Worm (Caenorhabditis elegans): ENCODE results near the gene tsp-9.
A peak's percentile ranks its signal among the peaks of the same experiment; 100 is the strongest.

The tsp-9 gene

DNA sequence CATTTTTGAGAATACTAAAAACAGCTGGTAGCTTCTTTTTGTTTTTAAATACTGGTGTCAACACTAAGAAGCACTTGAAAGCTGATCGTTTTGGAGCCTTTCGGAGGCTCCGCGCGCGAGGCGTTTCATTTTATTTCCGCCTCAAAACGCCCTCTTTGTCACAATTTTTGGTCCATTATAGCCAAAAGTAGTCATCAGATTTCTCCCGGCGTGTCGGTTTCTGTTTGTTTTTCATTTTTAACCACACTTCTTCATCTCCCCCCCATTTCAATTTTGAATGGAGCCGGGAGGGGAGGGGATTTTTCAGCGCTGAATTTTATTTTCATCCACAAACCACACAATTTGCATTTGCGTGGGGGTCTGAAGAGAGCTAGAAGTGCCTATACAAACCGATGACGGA is 3.9 kb downstream of the tsp-9 start, which contains the start of gene C25G6.4:
Gene C25G6.4, minus strand, starts transcription at position 101 of the 400 bp plus-strand sequence.
- TF ChIP-seq him-1 (tag; optimal IDR thresholded peaks at IDR 0.05) (no peak), dao-5 (tag; optimal IDR thresholded peaks at IDR 0.05) (no peak), W03F9.2 (tag; optimal IDR thresholded peaks at IDR 0.05) (no peak)

DNA sequence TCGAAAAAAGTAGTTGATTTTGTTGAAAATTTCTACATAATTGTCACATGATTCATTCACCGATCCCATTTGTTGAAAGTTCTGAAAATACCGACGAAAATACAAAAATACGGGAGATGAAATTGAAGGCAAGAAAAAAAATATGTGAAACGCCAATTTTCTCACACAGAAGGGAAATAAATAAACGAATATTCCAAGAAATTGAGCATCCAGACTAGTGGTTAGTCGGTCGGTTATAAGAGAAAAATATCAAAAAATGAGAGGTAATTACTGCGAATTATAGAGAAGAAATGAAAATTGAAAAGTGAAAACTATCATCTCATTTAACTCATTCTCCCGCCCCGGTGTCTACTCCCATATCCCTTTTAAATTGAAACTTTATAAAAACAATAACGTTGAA is 9.7 kb downstream of the tsp-9 start, which contains the start of gene npr-11:
Gene npr-11, minus strand, starts transcription at position 101 of the 400 bp plus-strand sequence.
- TF ChIP-seq dao-5 (tag; optimal IDR thresholded peaks at IDR 0.05) (no peak), W03F9.2 (tag; optimal IDR thresholded peaks at IDR 0.05) (no peak), him-1 (tag; optimal IDR thresholded peaks at IDR 0.05) (no peak)

DNA sequence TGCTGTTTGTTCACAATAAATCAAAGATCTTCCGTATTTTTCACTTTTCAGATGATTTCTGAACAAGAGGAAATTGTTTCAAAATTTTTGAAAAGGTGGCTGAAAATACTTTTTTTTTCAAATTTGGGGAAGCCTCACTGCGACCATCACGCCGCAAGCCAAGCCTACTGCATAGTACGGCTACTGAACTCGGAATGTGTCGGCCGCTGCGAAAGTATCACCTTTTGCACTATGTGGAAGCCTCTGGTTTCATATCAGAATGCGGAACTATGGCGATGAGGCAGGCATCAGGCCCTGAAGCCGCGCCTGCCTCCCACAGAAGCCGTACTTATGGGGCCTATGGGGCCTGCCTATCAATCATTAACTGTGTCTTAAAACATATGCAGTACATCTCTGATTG is 11.9 kb downstream of the tsp-9 start:
- TF ChIP-seq him-1 (tag; optimal IDR thresholded peaks at IDR 0.05) (no peak), dao-5 (tag; optimal IDR thresholded peaks at IDR 0.05) (no peak), W03F9.2 (tag; optimal IDR thresholded peaks at IDR 0.05) (no peak)

DNA sequence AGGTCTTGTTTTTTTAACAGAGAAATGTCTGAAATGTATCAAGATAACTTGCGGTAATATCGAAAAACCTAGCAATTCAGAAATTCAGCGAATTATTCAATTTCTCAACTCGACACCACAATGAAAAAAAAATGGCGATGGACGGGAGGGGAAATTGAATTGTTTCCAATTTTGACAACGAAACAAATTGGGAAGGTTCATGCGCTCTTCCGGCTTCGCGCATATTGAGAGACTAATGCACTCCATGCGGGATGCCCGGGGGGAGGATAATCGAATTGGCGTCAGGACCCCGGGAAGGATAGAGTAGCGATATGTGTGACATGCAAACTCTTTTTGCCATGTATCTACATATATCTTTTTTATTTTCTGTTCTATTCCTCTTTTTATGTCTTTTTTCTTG is 19.5 kb downstream of the tsp-9 start:
- no peak for TF ChIP-seq W03F9.2 (tag; optimal IDR thresholded peaks at IDR 0.05)
- no peak for TF ChIP-seq him-1 (tag; optimal IDR thresholded peaks at IDR 0.05)
- no peak for TF ChIP-seq dao-5 (tag; optimal IDR thresholded peaks at IDR 0.05)

DNA sequence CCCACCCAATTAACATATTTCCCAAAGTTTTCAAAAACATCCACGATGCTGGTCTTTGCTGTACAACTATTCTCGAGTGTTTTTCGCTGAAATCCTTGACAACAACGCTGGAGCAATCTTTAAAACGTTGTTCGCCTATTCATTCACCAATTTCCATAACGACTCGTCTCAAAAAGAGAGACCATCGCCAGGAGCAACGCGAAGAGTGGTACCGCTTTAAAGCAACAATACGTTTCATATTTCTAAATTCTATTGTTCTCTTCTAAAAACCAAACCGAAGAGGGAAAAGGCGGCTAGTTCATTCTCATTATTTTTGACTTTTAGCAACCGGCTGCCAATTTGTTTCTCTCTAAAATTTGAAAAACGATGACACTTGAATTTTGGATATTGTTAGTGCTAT is 24.8 kb downstream of the tsp-9 start, which contains the start of gene C25G6.1:
Gene C25G6.1, plus strand, starts transcription at position 301 of the 400 bp plus-strand sequence.
- TF ChIP-seq dao-5 (tag; optimal IDR thresholded peaks at IDR 0.05) (no peak), him-1 (tag; optimal IDR thresholded peaks at IDR 0.05) (no peak), W03F9.2 (tag; optimal IDR thresholded peaks at IDR 0.05) (no peak)

DNA sequence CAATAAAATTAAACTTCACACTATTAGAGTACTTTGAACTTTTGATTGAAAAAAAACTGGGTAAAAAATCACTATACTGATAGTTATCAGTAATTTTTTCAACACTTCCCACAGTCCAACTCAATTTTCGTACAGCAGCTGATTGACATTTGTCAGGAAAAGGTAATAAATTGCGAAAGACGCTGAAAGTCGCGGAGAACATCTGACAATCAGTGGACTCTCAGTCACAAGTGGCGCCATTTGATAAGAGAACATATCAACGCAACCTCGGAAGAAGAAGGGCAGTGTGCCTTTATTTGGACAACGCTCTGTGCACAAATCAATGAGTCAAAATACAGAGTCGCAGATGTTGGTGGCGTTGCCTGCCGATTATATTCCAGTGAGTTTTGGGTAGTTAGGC is 26.7 kb downstream of the tsp-9 start, which contains the start of gene C52B11.5:
Gene C52B11.5, plus strand, starts transcription at position 250 of the 400 bp plus-strand sequence.
- TF ChIP-seq W03F9.2 (tag; optimal IDR thresholded peaks at IDR 0.05), result peak; percentile 7
- TF ChIP-seq him-1 (tag; optimal IDR thresholded peaks at IDR 0.05), result no peak

DNA sequence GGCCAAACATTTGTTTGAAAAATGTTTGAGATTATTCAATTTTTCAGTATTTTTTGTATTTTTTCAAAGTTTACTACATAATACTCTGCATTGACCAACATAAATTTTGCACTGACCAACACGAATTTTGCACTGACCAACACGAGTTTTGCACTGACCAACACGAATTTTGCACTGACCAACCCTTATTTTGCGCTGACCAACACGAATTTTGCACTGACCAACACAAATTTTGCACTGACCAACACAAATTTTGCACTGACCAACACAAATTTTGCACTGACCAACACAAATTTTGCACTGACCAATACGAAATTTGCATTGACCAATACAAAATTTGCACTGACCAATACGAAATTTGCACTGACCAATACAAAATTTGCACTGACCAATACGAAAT is 47.1 kb downstream of the tsp-9 start:
- no peak for TF ChIP-seq W03F9.2 (tag; optimal IDR thresholded peaks at IDR 0.05)
- no peak for TF ChIP-seq him-1 (tag; optimal IDR thresholded peaks at IDR 0.05)
- TF ChIP-seq dao-5 (tag; optimal IDR thresholded peaks at IDR 0.05), result no peak

DNA sequence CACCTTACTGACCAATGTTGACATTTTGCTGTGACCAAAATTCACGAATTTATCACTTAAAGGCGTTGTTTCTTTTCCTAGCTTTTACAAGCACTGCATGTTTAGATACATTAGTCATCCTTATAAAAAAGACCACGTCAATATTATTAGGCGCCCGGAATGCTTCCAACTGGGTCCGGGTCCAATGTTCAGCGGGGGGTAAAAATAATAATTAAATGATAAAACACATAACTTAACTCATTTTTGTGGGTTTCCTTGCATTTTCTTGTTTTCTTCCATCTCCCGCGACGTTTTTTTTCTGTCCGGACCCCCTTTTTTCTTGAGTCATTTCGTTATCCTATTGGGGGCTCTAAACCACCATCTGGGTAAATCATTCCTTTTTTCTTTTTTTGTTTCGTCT is 47.7 kb downstream of the tsp-9 start:
- TF ChIP-seq him-1 (tag; optimal IDR thresholded peaks at IDR 0.05) (no peak), W03F9.2 (tag; optimal IDR thresholded peaks at IDR 0.05) (no peak), dao-5 (tag; optimal IDR thresholded peaks at IDR 0.05) (no peak)

DNA sequence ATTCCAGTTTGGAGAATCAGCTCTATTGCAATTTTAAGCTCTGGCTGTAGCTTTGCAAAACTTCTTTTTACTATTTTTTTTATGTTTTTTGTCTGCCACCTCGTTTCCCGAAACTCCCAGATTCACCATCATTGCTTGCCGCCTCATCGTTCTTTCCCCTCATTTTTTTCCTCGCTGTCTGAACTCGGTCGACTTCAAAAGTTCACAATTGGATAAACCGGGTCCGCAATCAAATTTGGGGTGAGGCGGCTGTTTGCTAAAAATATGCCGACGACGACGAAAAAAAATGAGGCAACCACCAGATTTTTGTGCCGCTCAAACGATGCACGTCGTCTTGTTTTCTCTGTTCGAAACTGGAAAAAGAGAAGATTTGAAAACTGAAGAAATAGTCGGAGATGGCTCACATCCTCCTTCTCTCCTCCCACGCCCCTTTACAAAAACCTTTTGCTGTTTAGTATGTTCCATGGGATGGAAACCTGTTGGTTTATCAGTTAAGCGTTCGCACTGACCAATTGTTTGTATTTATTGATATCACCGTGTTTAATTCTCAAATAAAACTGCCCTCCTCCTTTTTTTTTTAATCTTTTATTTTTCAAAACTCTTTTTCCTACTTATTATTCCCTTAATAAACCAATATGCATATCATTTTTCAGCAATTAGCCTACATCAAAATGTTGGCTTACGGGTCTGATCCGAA is 48.9 kb downstream of the tsp-9 start, which contains the start of gene dop-4:
Gene dop-4, plus strand, starts transcription at position 647 of the 697 bp plus-strand sequence.
- no peak for TF ChIP-seq dao-5 (tag; optimal IDR thresholded peaks at IDR 0.05)
- TF ChIP-seq him-1 (tag; optimal IDR thresholded peaks at IDR 0.05), result no peak
- no peak for TF ChIP-seq W03F9.2 (tag; optimal IDR thresholded peaks at IDR 0.05)

DNA sequence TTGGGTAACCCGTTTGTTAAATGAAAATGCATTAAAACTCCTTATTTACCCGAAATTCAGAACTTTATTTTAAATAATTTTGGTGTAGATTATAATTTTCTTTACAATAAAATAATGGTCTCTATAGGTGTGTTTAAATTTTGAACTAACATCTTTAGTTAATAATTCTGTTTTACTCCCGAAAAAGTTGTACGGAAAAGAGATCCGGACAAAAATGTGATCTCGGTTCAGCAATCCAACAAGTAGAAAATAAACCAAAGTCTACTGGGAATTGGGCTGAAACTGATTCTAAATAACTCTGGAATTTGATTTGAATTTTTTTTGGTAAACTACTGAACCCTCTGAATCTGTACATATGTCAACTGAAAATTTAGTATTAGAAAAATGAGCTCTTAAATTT is 49.9 kb downstream of the tsp-9 start:
- TF ChIP-seq dao-5 (tag; optimal IDR thresholded peaks at IDR 0.05), result no peak
- no peak for TF ChIP-seq him-1 (tag; optimal IDR thresholded peaks at IDR 0.05)
- TF ChIP-seq W03F9.2 (tag; optimal IDR thresholded peaks at IDR 0.05), result no peak
